Worm (Caenorhabditis elegans) whole organism, L4 larva: ENCODE measurements around the gene C14C6.5.

Experiments used
- aly-2 ChIP-seq: sonication (generic microtip); optimal IDR thresholded peaks from 2 replicates; lab custom pipeline; 2018; ENCODE audit warnings: missing biosample characterization, missing genetic modification characterization
- ama-1 ChIP-seq: fragments of 150-350 bp; optimal IDR thresholded peaks from 2 replicates; lab custom pipeline; 2014; ENCODE audit warnings: inconsistent platforms, mixed read lengths
- fkh-10 ChIP-seq: fragments of 150-350 bp; optimal IDR thresholded peaks from 2 replicates; lab custom pipeline; 2014; ENCODE audit warnings: missing biosample characterization, missing genetic modification reagents, missing genetic modification characterization
- lin-15B ChIP-seq: fragments of 150-350 bp; sonication (generic microtip); optimal IDR thresholded peaks from 3 replicates; lab custom pipeline; 2014; ENCODE audit warnings: missing biosample characterization, missing genetic modification characterization
- lin-38 ChIP-seq: fragments of 200-800 bp; sonication (Bioruptor generic); IDR thresholded peaks from 2 replicates; pipeline ENCODE4 v1.3.6; 2022; ENCODE audit warnings: missing genetic modification reagents, missing genetic modification characterization, missing compliant biosample characterization
- lin-39 ChIP-seq: fragments of 150-350 bp; optimal IDR thresholded peaks from 2 replicates; lab custom pipeline; 2014; ENCODE audit warnings: missing biosample characterization, missing genetic modification reagents, missing genetic modification characterization
- lir-3 ChIP-seq: sonication (generic microtip); optimal IDR thresholded peaks from 2 replicates; lab custom pipeline; 2016; ENCODE audit warnings: mild to moderate bottlenecking, missing genetic modification characterization, missing compliant biosample characterization
- mes-2 ChIP-seq: sonication (generic microtip); optimal IDR thresholded peaks from 2 replicates; lab custom pipeline; 2016; ENCODE audit warnings: missing genotype, mild to moderate bottlenecking, missing genetic modification characterization, missing compliant biosample characterization; ENCODE audit not compliant: poor library complexity, severe bottlenecking
- nhr-237 ChIP-seq: sonication (generic microtip); optimal IDR thresholded peaks from 2 replicates; lab custom pipeline; 2017; ENCODE audit warnings: missing biosample characterization, missing genetic modification characterization
- pha-4 ChIP-seq, 2 experiments: fragments of 150-350 bp in 1 of 2; fragments of 200-800 bp in 1 of 2; sonication (Bioruptor generic) in 1 of 2; IDR thresholded peaks in 1 of 2; optimal IDR thresholded peaks in 1 of 2; 2 replicates each; pipeline versions ENCODE4 v1.3.6 to Lab custom; 2014 to 2022; ENCODE audit warnings: missing genetic modification characterization in 2 of 2, missing genetic modification reagents in 2 of 2, missing biosample characterization in 1 of 2, missing compliant biosample characterization in 1 of 2
- unc-130 ChIP-seq: sonication (generic microtip); optimal IDR thresholded peaks from 2 replicates; lab custom pipeline; 2016; ENCODE audit warnings: missing genetic modification reagents, missing genetic modification characterization, missing compliant biosample characterization

DNA sequence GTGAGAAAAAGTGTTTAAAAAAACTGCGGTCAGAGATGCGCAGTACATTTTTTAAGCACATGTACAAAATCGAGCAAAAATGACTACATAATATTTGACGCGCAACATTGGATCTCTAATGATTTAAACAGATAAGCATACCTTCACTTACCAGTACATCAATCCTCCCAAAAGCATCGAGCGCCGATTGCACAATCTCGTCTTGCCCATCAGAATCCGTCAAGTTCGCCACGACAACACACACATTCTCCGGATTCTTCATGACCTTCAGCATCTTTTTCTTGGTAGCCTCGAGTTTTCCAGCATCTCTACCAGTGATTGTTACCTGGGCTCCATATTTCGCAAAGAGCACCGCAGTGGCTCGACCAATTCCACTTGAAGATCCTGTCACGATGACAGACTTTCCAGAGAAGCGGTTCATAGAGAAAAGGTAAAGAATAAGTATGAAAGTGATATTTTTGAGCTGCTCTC lies 33.6 kb upstream of the C14C6.5 start, which contains the start of gene T01G6.10:
- no peak for TF ChIP-seq pha-4 (GFP tag; IDR thresholded peaks at IDR 0.05; lab: Robert Waterston, UW)
- TF ChIP-seq pha-4 (tag; optimal IDR thresholded peaks at IDR 0.05; lab: Kevin White, UChicago), result no peak
- TF ChIP-seq lir-3, result no peak
- no peak for TF ChIP-seq mes-2 (tag; lab: Kevin White, UChicago)
- no peak for TF ChIP-seq fkh-10 (GFP tag; lab: Kevin White, UChicago)
- no peak for TF ChIP-seq lin-39 (tag; lab: Kevin White, UChicago)
- TF ChIP-seq aly-2, result no peak
- no peak for TF ChIP-seq ama-1 (lab: Kevin White, UChicago)
- TF ChIP-seq unc-130 (GFP tag; lab: Kevin White, UChicago), result no peak
- no peak for TF ChIP-seq lin-38 (GFP tag; lab: Robert Waterston, UW)
- no peak for TF ChIP-seq lin-15B (tag; lab: Kevin White, UChicago)
- no peak for TF ChIP-seq nhr-237 (tag; lab: Kevin White, UChicago)
